Fruit fly (Drosophila melanogaster): Measurements from ENCODE around the gene CG31522.

DNA sequence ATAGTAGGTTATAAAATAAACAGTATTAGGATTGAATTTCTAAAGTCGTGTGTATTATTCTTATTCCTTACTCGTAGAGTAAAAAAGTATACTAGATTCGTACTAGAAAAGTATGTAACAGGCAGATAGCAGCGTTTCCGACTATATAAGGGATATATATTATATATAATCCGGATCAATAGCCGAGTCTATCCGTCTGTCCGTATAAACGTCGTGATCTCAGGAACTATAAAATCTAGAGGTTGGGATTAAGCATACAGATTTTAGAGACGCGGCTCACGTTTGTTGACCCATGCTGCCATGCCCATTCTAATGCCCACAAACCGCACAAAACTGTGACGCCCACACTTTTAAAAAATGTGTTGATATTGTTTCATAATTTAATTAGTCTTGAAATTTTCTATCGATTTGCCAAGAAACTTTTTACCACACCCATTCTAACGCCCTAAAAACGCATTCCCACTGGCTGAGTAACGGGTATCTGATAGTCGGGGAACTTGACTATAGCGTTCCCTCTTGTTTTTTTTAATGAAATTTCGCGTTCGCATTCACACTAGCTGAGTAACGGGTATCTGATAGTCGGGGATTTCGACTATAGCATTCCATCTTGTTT is 60.6 kb downstream of the CG31522 start, which contains the start of gene CG9853:
- TF ChIP-seq dmrt93B (GFP tag; optimal IDR thresholded peaks at IDR 0.05) (no peak), br (GFP tag; optimal IDR thresholded peaks at IDR 0.05) (no peak), ey (GFP tag; optimal IDR thresholded peaks at IDR 0.05) (no peak), brk (GFP tag; optimal IDR thresholded peaks at IDR 0.05) (no peak), rgr (GFP tag; optimal IDR thresholded peaks at IDR 0.05) (no peak), Rel (GFP tag; optimal IDR thresholded peaks at IDR 0.05) (no peak), Rel (tag; optimal IDR thresholded peaks at IDR 0.05) (no peak), pan (optimal IDR thresholded peaks at IDR 0.05) (no peak), CG9705 (GFP tag; optimal IDR thresholded peaks at IDR 0.05) (no peak)
